Worm (Caenorhabditis elegans) whole organism, L1 larva: ENCODE results near the gene gap-2.

ENCODE experiments used
- aly-2 ChIP-seq: fragments of 150-350 bp; optimal IDR thresholded peaks from 2 replicates; lab custom pipeline; 2014; ENCODE audit warnings: missing biosample characterization, missing genetic modification characterization
- ama-1 ChIP-seq: fragments of 150-350 bp; optimal IDR thresholded peaks from 2 replicates; lab custom pipeline; 2014
- blmp-1 ChIP-seq: fragments of 150-350 bp; optimal IDR thresholded peaks from 2 replicates; lab custom pipeline; 2014; ENCODE audit warnings: missing biosample characterization, missing genetic modification characterization
- ces-1 ChIP-seq: fragments of 150-350 bp; optimal IDR thresholded peaks from 2 replicates; lab custom pipeline; 2014; ENCODE audit warnings: missing biosample characterization, missing genetic modification reagents, missing genetic modification characterization
- ets-5 ChIP-seq: fragments of 200-800 bp; sonication (Bioruptor generic); IDR thresholded peaks from 2 replicates; pipeline ENCODE4 v1.3.6; 2022; ENCODE audit warnings: missing genetic modification characterization, missing compliant biosample characterization
- lin-15B ChIP-seq: fragments of 150-350 bp; sonication (generic microtip); optimal IDR thresholded peaks from 3 replicates; lab custom pipeline; 2014; ENCODE audit warnings: missing biosample characterization, missing genetic modification characterization
- mef-2 ChIP-seq: fragments of 150-350 bp; optimal IDR thresholded peaks from 2 replicates; lab custom pipeline; 2014; ENCODE audit warnings: missing biosample characterization, missing genetic modification characterization
- nhr-11 ChIP-seq: fragments of 150-350 bp; optimal IDR thresholded peaks from 2 replicates; lab custom pipeline; 2014; ENCODE audit warnings: missing biosample characterization, missing genetic modification characterization
- nhr-90 ChIP-seq: sonication (generic microtip); optimal IDR thresholded peaks from 2 replicates; lab custom pipeline; 2016; ENCODE audit warnings: mild to moderate bottlenecking, missing genetic modification characterization, missing compliant biosample characterization; ENCODE audit not compliant: poor library complexity
- snu-23 ChIP-seq: sonication (generic microtip); optimal IDR thresholded peaks from 2 replicates; lab custom pipeline; 2016; ENCODE audit warnings: missing genetic modification characterization, missing compliant biosample characterization

DNA sequence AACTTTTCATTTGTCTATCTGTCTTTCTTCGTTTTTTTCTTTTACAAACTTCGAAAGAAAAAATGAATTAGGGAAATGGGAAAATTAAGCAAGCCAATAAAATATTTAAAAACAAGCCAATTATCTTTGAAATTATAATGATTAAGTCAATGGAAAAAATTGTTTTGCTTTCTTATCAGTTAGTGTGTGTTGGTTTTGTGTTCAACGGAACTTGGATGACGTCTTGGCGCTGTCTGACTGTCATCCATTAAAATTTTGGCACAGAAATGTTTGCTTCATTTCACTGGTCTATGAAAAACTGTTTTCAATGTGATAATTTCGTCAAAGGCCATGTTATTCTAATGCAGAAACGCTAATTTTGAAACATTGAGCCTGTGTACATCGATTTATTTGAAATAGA lies 78.2 kb downstream of the gap-2 start:
- no peak for TF ChIP-seq ama-1 (lab: Kevin White, UChicago)
- no peak for TF ChIP-seq mef-2 (tag; lab: Kevin White, UChicago)
- no peak for TF ChIP-seq ces-1 (GFP tag; lab: Kevin White, UChicago)
- TF ChIP-seq nhr-11 (tag; lab: Kevin White, UChicago) = no peak
- TF ChIP-seq ets-5 (GFP tag; lab: Robert Waterston, UW) = no peak
- no peak for TF ChIP-seq lin-15B (tag; lab: Kevin White, UChicago)
- TF ChIP-seq nhr-90 = no peak
- TF ChIP-seq aly-2 (tag; lab: Kevin White, UChicago) = no peak
- no peak for TF ChIP-seq blmp-1 (tag; lab: Kevin White, UChicago)
- TF ChIP-seq snu-23 (GFP tag; lab: Kevin White, UChicago) = no peak
